Worm (Caenorhabditis elegans) whole organism, late embryonic: Measurements from ENCODE around the gene C17F4.2.

Experiments
- C08G9.2 ChIP-seq: sonication (generic microtip); optimal IDR thresholded peaks from 2 replicates; lab custom pipeline; 2016; ENCODE audit warnings: mild to moderate bottlenecking, missing genetic modification characterization, moderate library complexity, missing compliant biosample characterization
- F13H6.1 ChIP-seq: sonication (generic microtip); optimal IDR thresholded peaks from 2 replicates; lab custom pipeline; 2016; ENCODE audit warnings: missing genetic modification characterization, missing compliant biosample characterization
- K02D7.2 ChIP-seq: sonication (generic microtip); optimal IDR thresholded peaks from 2 replicates; lab custom pipeline; 2017; ENCODE audit warnings: mild to moderate bottlenecking, missing genetic modification characterization, missing compliant biosample characterization
- T23F11.4 ChIP-seq: fragments of 200-800 bp; sonication (Bioruptor generic); optimal IDR thresholded peaks from 2 replicates; lab custom pipeline; 2018; ENCODE audit warnings: mild to moderate bottlenecking, missing genetic modification characterization, missing compliant biosample characterization
- Y22D7AL.16 ChIP-seq: sonication (generic microtip); optimal IDR thresholded peaks from 2 replicates; lab custom pipeline; 2016; ENCODE audit warnings: missing genetic modification characterization, missing compliant biosample characterization
- ahr-1 ChIP-seq: sonication (generic microtip); optimal IDR thresholded peaks from 2 replicates; lab custom pipeline; 2016; ENCODE audit warnings: missing genetic modification characterization, missing compliant biosample characterization
- ama-1 ChIP-seq: fragments of 150-350 bp; optimal IDR thresholded peaks from 2 replicates; lab custom pipeline; 2014
- ceh-14 ChIP-seq: sonication (generic microtip); optimal IDR thresholded peaks from 2 replicates; lab custom pipeline; 2016; ENCODE audit warnings: missing genotype, missing genetic modification characterization, missing compliant biosample characterization
- ceh-2 ChIP-seq: sonication (generic microtip); optimal IDR thresholded peaks from 2 replicates; lab custom pipeline; 2016; ENCODE audit warnings: missing genotype, missing genetic modification characterization, missing compliant biosample characterization
- ceh-22 ChIP-seq: sonication (generic microtip); optimal IDR thresholded peaks from 2 replicates; lab custom pipeline; 2017; ENCODE audit warnings: missing biosample characterization, missing genetic modification characterization
- ceh-24 ChIP-seq: sonication (generic microtip); optimal IDR thresholded peaks from 2 replicates; lab custom pipeline; 2016; ENCODE audit warnings: mild to moderate bottlenecking, missing genetic modification characterization, missing compliant biosample characterization
- ceh-31 ChIP-seq: sonication (generic microtip); optimal IDR thresholded peaks from 2 replicates; lab custom pipeline; 2016; ENCODE audit warnings: missing genetic modification characterization, missing compliant biosample characterization
- ceh-45 ChIP-seq: fragments of 200-800 bp; sonication (Bioruptor generic); IDR thresholded peaks from 2 replicates; pipeline ENCODE4 v1.3.6; 2022; ENCODE audit warnings: missing genetic modification reagents, missing genetic modification characterization, missing compliant biosample characterization
- ceh-6 ChIP-seq: fragments of 200-800 bp; sonication (Bioruptor generic); optimal IDR thresholded peaks from 2 replicates; lab custom pipeline; 2018; ENCODE audit warnings: mild to moderate bottlenecking, missing genetic modification characterization, missing compliant biosample characterization
- dve-1 ChIP-seq: sonication (generic microtip); optimal IDR thresholded peaks from 2 replicates; lab custom pipeline; 2017; ENCODE audit warnings: antibody characterized with exemption, mild to moderate bottlenecking, missing genetic modification characterization, missing compliant biosample characterization
- elt-2 ChIP-seq: sonication (generic microtip); optimal IDR thresholded peaks from 2 replicates; lab custom pipeline; 2016; ENCODE audit warnings: missing genetic modification reagents, missing genetic modification characterization, missing compliant biosample characterization
- elt-4 ChIP-seq: sonication (generic microtip); optimal IDR thresholded peaks from 2 replicates; lab custom pipeline; 2016; ENCODE audit warnings: missing genetic modification characterization, missing compliant biosample characterization
- gmeb-2 ChIP-seq: sonication (generic microtip); optimal IDR thresholded peaks from 2 replicates; lab custom pipeline; 2016; ENCODE audit warnings: missing genetic modification characterization, inconsistent platforms, missing compliant biosample characterization
- hlh-13 ChIP-seq: fragments of 200-800 bp; sonication (Bioruptor generic); optimal IDR thresholded peaks from 2 replicates; lab custom pipeline; 2018; ENCODE audit warnings: mild to moderate bottlenecking, missing genetic modification characterization, missing compliant biosample characterization
- hlh-15 ChIP-seq: sonication (generic microtip); optimal IDR thresholded peaks from 2 replicates; lab custom pipeline; 2016; ENCODE audit warnings: missing genetic modification characterization, missing compliant biosample characterization
- hlh-6 ChIP-seq: sonication (generic microtip); optimal IDR thresholded peaks from 2 replicates; lab custom pipeline; 2016; ENCODE audit warnings: missing genotype, missing genetic modification characterization, missing compliant biosample characterization
- hlh-8 ChIP-seq: sonication (generic microtip); optimal IDR thresholded peaks from 2 replicates; lab custom pipeline; 2016; ENCODE audit warnings: missing genotype, missing genetic modification characterization, missing compliant biosample characterization
- mec-3 ChIP-seq: sonication (generic microtip); optimal IDR thresholded peaks from 2 replicates; lab custom pipeline; 2016; ENCODE audit warnings: borderline replicate concordance, missing genetic modification characterization, missing compliant biosample characterization
- nfya-1 ChIP-seq: sonication (generic microtip); optimal IDR thresholded peaks from 2 replicates; lab custom pipeline; 2017; ENCODE audit warnings: missing genetic modification characterization, mild to moderate bottlenecking, missing compliant biosample characterization, antibody characterized with exemption, moderate library complexity
- odd-2 ChIP-seq: sonication (generic microtip); optimal IDR thresholded peaks from 2 replicates; lab custom pipeline; 2017; ENCODE audit warnings: antibody characterized with exemption, mild to moderate bottlenecking, missing genetic modification characterization, missing compliant biosample characterization
- pat-9 ChIP-seq: fragments of 200-800 bp; sonication (Bioruptor generic); optimal IDR thresholded peaks from 2 replicates; lab custom pipeline; 2018; ENCODE audit warnings: mild to moderate bottlenecking, missing genetic modification characterization, moderate library complexity, missing compliant biosample characterization
- pha-2 ChIP-seq: sonication (generic microtip); optimal IDR thresholded peaks from 2 replicates; lab custom pipeline; 2017; ENCODE audit warnings: mild to moderate bottlenecking, missing genetic modification characterization, missing compliant biosample characterization
- rnt-1 ChIP-seq: sonication (generic microtip); optimal IDR thresholded peaks from 2 replicates; lab custom pipeline; 2016; ENCODE audit warnings: missing genetic modification characterization, missing compliant biosample characterization
- sox-2 ChIP-seq: fragments of 200-800 bp; sonication (Bioruptor generic); IDR thresholded peaks from 2 replicates; pipeline ENCODE4 v1.3.6; 2022; ENCODE audit warnings: missing genetic modification reagents, missing genetic modification characterization, missing compliant biosample characterization
- sox-4 ChIP-seq: sonication (generic microtip); optimal IDR thresholded peaks from 2 replicates; lab custom pipeline; 2017; ENCODE audit warnings: mild to moderate bottlenecking, missing genetic modification characterization, inconsistent platforms, missing compliant biosample characterization
- syd-9 ChIP-seq: sonication (generic microtip); optimal IDR thresholded peaks from 2 replicates; lab custom pipeline; 2016; ENCODE audit warnings: mild to moderate bottlenecking, missing genetic modification characterization, moderate library complexity, missing compliant biosample characterization
- tbx-2 ChIP-seq: sonication (generic microtip); optimal IDR thresholded peaks from 2 replicates; lab custom pipeline; 2016; ENCODE audit warnings: missing genetic modification characterization, missing compliant biosample characterization
- tbx-7 ChIP-seq: sonication (generic microtip); optimal IDR thresholded peaks from 2 replicates; lab custom pipeline; 2016; ENCODE audit warnings: missing genotype, missing genetic modification characterization, missing compliant biosample characterization
- ttx-3 ChIP-seq: sonication (generic microtip); optimal IDR thresholded peaks from 2 replicates; lab custom pipeline; 2016; ENCODE audit warnings: missing genetic modification reagents, missing genetic modification characterization, missing compliant biosample characterization
- unc-3 ChIP-seq, 2 experiments: fragments of 200-800 bp in 1 of 2; sonication (Bioruptor generic) in 1 of 2; sonication (generic microtip) in 1 of 2; conservative IDR thresholded peaks in 1 of 2; optimal IDR thresholded peaks in 1 of 2; 2 replicates each; pipeline versions ENCODE4 v1.3.6 to Lab custom; 2016 to 2022; ENCODE audit warnings: missing compliant biosample characterization in 2 of 2, missing genetic modification characterization in 2 of 2, missing genetic modification reagents in 1 of 2
- unc-55 ChIP-seq: sonication (generic microtip); optimal IDR thresholded peaks from 2 replicates; lab custom pipeline; 2017; ENCODE audit warnings: missing biosample characterization, missing genetic modification reagents, missing genetic modification characterization

Gene C17F4.2

ce11 chrII:3244758-3245157 is 3.7 kb upstream of the C17F4.2 start:
- TF ChIP-seq hlh-15 (no peak), C08G9.2 (tag; lab: Kevin White, UChicago) (no peak), tbx-7 (tag; lab: Kevin White, UChicago) (no peak), sox-4 (tag; lab: Kevin White, UChicago) (no peak), ceh-31 (tag; lab: Kevin White, UChicago) (no peak), pha-2 (tag; lab: Kevin White, UChicago) (no peak), ceh-6 (GFP tag; lab: Kevin White, UChicago) (no peak)

- no peak for TF ChIP-seq T23F11.4 (GFP tag; lab: Kevin White, UChicago)
- no peak for TF ChIP-seq F13H6.1
- TF ChIP-seq C08G9.2 (tag; lab: Kevin White, UChicago), result no peak
Measured at ce11 chrII:3245836-3246235, 2.6 kb upstream of the C17F4.2 start, which contains the start of gene C17F4.7. TSS of gene C17F4.7 (minus strand) at chrII:3246015.

ce11 chrII:3247556-3247955 is 912 bp upstream of the C17F4.2 start:
- no peak for TF ChIP-seq elt-2
- no peak for TF ChIP-seq pha-2 (tag; lab: Kevin White, UChicago)
- TF ChIP-seq mec-3 (tag; lab: Kevin White, UChicago), result no peak
- no peak for TF ChIP-seq odd-2 (tag; lab: Kevin White, UChicago)
- TF ChIP-seq tbx-2, result no peak
- TF ChIP-seq unc-3 (GFP tag; conservative IDR thresholded peaks at IDR 0.05; lab: Robert Waterston, UW), result no peak
- TF ChIP-seq unc-3 (tag; optimal IDR thresholded peaks at IDR 0.05; lab: Kevin White, UChicago), result no peak
- TF ChIP-seq elt-4, result no peak
- TF ChIP-seq ceh-24, result no peak
- TF ChIP-seq pat-9, result no peak
- no peak for TF ChIP-seq sox-2
- TF ChIP-seq ceh-2 (tag; lab: Kevin White, UChicago), result no peak
- no peak for TF ChIP-seq hlh-8 (tag; lab: Kevin White, UChicago)
- TF ChIP-seq gmeb-2, result no peak
- no peak for TF ChIP-seq unc-55
- TF ChIP-seq ttx-3 (tag; lab: Kevin White, UChicago), result no peak
- TF ChIP-seq ceh-31 (tag; lab: Kevin White, UChicago), result no peak
- TF ChIP-seq dve-1, result no peak
- no peak for TF ChIP-seq F13H6.1

- TF ChIP-seq nfya-1 (tag; lab: Kevin White, UChicago), result no peak
- no peak for TF ChIP-seq K02D7.2
- TF ChIP-seq hlh-13 (GFP tag; lab: Kevin White, UChicago), result no peak
- no peak for TF ChIP-seq syd-9 (tag; lab: Kevin White, UChicago)
- TF ChIP-seq Y22D7AL.16, result no peak
- TF ChIP-seq ceh-14 (tag; lab: Kevin White, UChicago), result no peak
- no peak for TF ChIP-seq rnt-1 (tag; lab: Kevin White, UChicago)
- TF ChIP-seq hlh-8 (tag; lab: Kevin White, UChicago), result no peak
- TF ChIP-seq hlh-6 (tag; lab: Kevin White, UChicago), result no peak
- TF ChIP-seq ceh-22 (tag; lab: Kevin White, UChicago), result no peak
- no peak for TF ChIP-seq unc-3 (GFP tag; conservative IDR thresholded peaks at IDR 0.05; lab: Robert Waterston, UW)
- no peak for TF ChIP-seq unc-3 (tag; optimal IDR thresholded peaks at IDR 0.05; lab: Kevin White, UChicago)
- no peak for TF ChIP-seq mec-3 (tag; lab: Kevin White, UChicago)
- TF ChIP-seq ceh-45, result no peak
- no peak for TF ChIP-seq pha-2 (tag; lab: Kevin White, UChicago)
- TF ChIP-seq ama-1 (lab: Kevin White, UChicago), result no peak
- TF ChIP-seq elt-4, result no peak
- no peak for TF ChIP-seq ahr-1
Measured at ce11 chrII:3249406-3249805, 938 bp downstream of the C17F4.2 start, which contains the start of gene clec-124. TSS of gene clec-124 (plus strand) at chrII:3249706.
